Worm (Caenorhabditis elegans) whole organism, L4/young adult: Measurements from ENCODE around the gene igcm-1.

ENCODE experiments used
- W03F9.2 ChIP-seq: fragments of 150-350 bp; optimal IDR thresholded peaks from 2 replicates; lab custom pipeline; 2014; ENCODE audit warnings: missing biosample characterization, missing genetic modification characterization
- him-1 ChIP-seq: sonication (generic microtip); optimal IDR thresholded peaks from 2 replicates; lab custom pipeline; 2016; ENCODE audit warnings: missing genotype, missing genetic modification reagents, missing genetic modification characterization, missing compliant biosample characterization

ce11 chrX:876935-877334 lies 25.6 kb upstream of the igcm-1 start, which contains the start of gene ZC13.1:
- TF ChIP-seq him-1 (no peak), W03F9.2 (tag; lab: Kevin White, UChicago) (no peak)
